Worm (Caenorhabditis elegans) whole organism, young adult: Measurements from ENCODE around the gene C52E2.4.
A peak's percentile ranks its signal among the peaks of the same experiment; 100 is the strongest.

ENCODE experiments used
- B0261.1 ChIP-seq: sonication (generic microtip); optimal IDR thresholded peaks from 2 replicates; lab custom pipeline; 2016; ENCODE audit warnings: mild to moderate bottlenecking, missing genetic modification characterization, moderate library complexity, missing compliant biosample characterization
- C17E4.6 ChIP-seq: fragments of 200-800 bp; sonication (Bioruptor generic); IDR thresholded peaks from 2 replicates; pipeline ENCODE4 v1.3.6; 2022; ENCODE audit warnings: missing genetic modification reagents, missing genetic modification characterization, missing compliant biosample characterization
- F23B12.7 ChIP-seq: sonication (generic microtip); optimal IDR thresholded peaks from 2 replicates; lab custom pipeline; 2017; ENCODE audit warnings: missing genetic modification characterization, mild to moderate bottlenecking, missing compliant biosample characterization, antibody characterized with exemption, moderate library complexity; ENCODE audit not compliant: insufficient read depth
- F39B2.1 ChIP-seq: fragments of 200-800 bp; sonication (Bioruptor generic); IDR thresholded peaks from 2 replicates; pipeline ENCODE4 v1.3.6; 2022; ENCODE audit warnings: missing genetic modification reagents, missing genetic modification characterization, missing compliant biosample characterization
- attf-5 ChIP-seq: fragments of 200-800 bp; sonication (Bioruptor generic); optimal IDR thresholded peaks from 2 replicates; lab custom pipeline; 2018; ENCODE audit warnings: mild to moderate bottlenecking, missing genetic modification characterization, missing compliant biosample characterization
- ceh-40 ChIP-seq: fragments of 200-800 bp; sonication (Bioruptor generic); IDR thresholded peaks from 2 replicates; pipeline ENCODE4 v1.3.6; 2022; ENCODE audit warnings: missing genetic modification characterization, missing compliant biosample characterization
- chd-7 ChIP-seq: sonication (generic microtip); optimal IDR thresholded peaks from 2 replicates; lab custom pipeline; 2016; ENCODE audit warnings: mild to moderate bottlenecking, missing genetic modification characterization, moderate library complexity, missing compliant biosample characterization
- dpff-1 ChIP-seq: sonication (generic microtip); optimal IDR thresholded peaks from 2 replicates; lab custom pipeline; 2017; ENCODE audit warnings: mild to moderate bottlenecking, missing genetic modification characterization, missing compliant biosample characterization
- fkh-3 ChIP-seq: sonication (generic microtip); optimal IDR thresholded peaks from 2 replicates; lab custom pipeline; 2016; ENCODE audit warnings: mild to moderate bottlenecking, missing genetic modification characterization, missing compliant biosample characterization
- gei-17 ChIP-seq: fragments of 200-800 bp; sonication (Bioruptor generic); optimal IDR thresholded peaks from 2 replicates; lab custom pipeline; 2018; ENCODE audit warnings: mild to moderate bottlenecking, missing genetic modification characterization, missing compliant biosample characterization
- him-1 ChIP-seq: sonication (generic microtip); optimal IDR thresholded peaks from 2 replicates; lab custom pipeline; 2016; ENCODE audit warnings: missing genotype, missing genetic modification reagents, missing genetic modification characterization, missing compliant biosample characterization
- hmg-1.2 ChIP-seq: fragments of 200-800 bp; sonication (Bioruptor generic); IDR thresholded peaks from 2 replicates; pipeline ENCODE4 v1.3.6; 2022; ENCODE audit warnings: missing genetic modification reagents, missing genetic modification characterization, missing compliant biosample characterization
- hrde-1 ChIP-seq: sonication (generic microtip); optimal IDR thresholded peaks from 2 replicates; lab custom pipeline; 2016; ENCODE audit warnings: missing genetic modification characterization, mild to moderate bottlenecking, missing compliant biosample characterization, moderate library complexity, missing genotype, missing genetic modification reagents, borderline replicate concordance
- lin-26 ChIP-seq: fragments of 200-800 bp; sonication (Bioruptor generic); IDR thresholded peaks from 2 replicates; pipeline ENCODE4 v1.3.6; 2022; ENCODE audit warnings: missing genetic modification reagents, missing genetic modification characterization, missing compliant biosample characterization
- lsy-27 ChIP-seq: sonication (generic microtip); optimal IDR thresholded peaks from 2 replicates; lab custom pipeline; 2017; ENCODE audit warnings: missing genetic modification characterization, mild to moderate bottlenecking, missing compliant biosample characterization, antibody characterized with exemption, missing genotype, borderline replicate concordance; ENCODE audit not compliant: insufficient read depth
- madf-3 ChIP-seq: fragments of 200-800 bp; sonication (Bioruptor generic); IDR thresholded peaks from 2 replicates; pipeline ENCODE4 v1.3.6; 2022; ENCODE audit warnings: missing genetic modification reagents, missing genetic modification characterization, missing compliant biosample characterization
- madf-6 ChIP-seq: fragments of 200-800 bp; sonication (Bioruptor generic); IDR thresholded peaks from 2 replicates; pipeline ENCODE4 v1.3.6; 2022; ENCODE audit warnings: missing genetic modification reagents, missing genetic modification characterization, missing compliant biosample characterization
- mxl-1 ChIP-seq: sonication (generic microtip); optimal IDR thresholded peaks from 2 replicates; lab custom pipeline; 2016; ENCODE audit warnings: missing genetic modification characterization, missing compliant biosample characterization
- nfya-2 ChIP-seq: fragments of 200-800 bp; sonication (Bioruptor generic); IDR thresholded peaks from 2 replicates; pipeline ENCODE4 v1.3.6; 2022; ENCODE audit warnings: missing genetic modification reagents, missing genetic modification characterization, missing compliant biosample characterization
- nfyb-1 ChIP-seq: fragments of 200-800 bp; sonication (Bioruptor generic); IDR thresholded peaks from 2 replicates; pipeline ENCODE4 v1.3.6; 2022; ENCODE audit warnings: missing genetic modification reagents, missing genetic modification characterization, missing compliant biosample characterization
- nhr-80 ChIP-seq: sonication (generic microtip); optimal IDR thresholded peaks from 2 replicates; lab custom pipeline; 2016; ENCODE audit warnings: missing genetic modification characterization, missing compliant biosample characterization
- rcor-1 ChIP-seq: fragments of 200-800 bp; sonication (Bioruptor generic); IDR thresholded peaks from 2 replicates; pipeline ENCODE4 v1.3.6; 2022; ENCODE audit warnings: missing genetic modification reagents, missing genetic modification characterization, missing compliant biosample characterization
- rpc-1 ChIP-seq, 2 experiments: fragments of 150-350 bp in 1 of 2; sonication (generic microtip) in 1 of 2; optimal IDR thresholded peaks; 2 replicates each; lab custom pipeline; 2014 to 2018; ENCODE audit warnings: missing biosample characterization in 1 of 2, missing genetic modification characterization in 1 of 2, missing genetic modification reagents in 1 of 2, missing genotype in 1 of 2
- snpc-4 ChIP-seq, 5 experiments: fragments of 150-350 bp in 1 of 5; sonication (generic microtip) in 4 of 5; optimal IDR thresholded peaks; 2 replicates each; lab custom pipeline; 2014 to 2018; ENCODE audit warnings: missing genetic modification characterization in 5 of 5, missing biosample characterization in 3 of 5, antibody characterized with exemption in 2 of 5, mild to moderate bottlenecking in 2 of 5, missing compliant biosample characterization in 2 of 5, missing genotype in 2 of 5, moderate library complexity in 2 of 5, missing genetic modification reagents in 1 of 5
- somi-1 ChIP-seq: fragments of 200-800 bp; sonication (Bioruptor generic); optimal IDR thresholded peaks from 2 replicates; lab custom pipeline; 2018; ENCODE audit warnings: mild to moderate bottlenecking, missing genetic modification characterization, missing compliant biosample characterization
- tbx-9 ChIP-seq: sonication (generic microtip); optimal IDR thresholded peaks from 2 replicates; lab custom pipeline; 2016; ENCODE audit warnings: borderline replicate concordance, missing genetic modification characterization, inconsistent platforms, missing compliant biosample characterization
- ztf-25 ChIP-seq: fragments of 200-800 bp; sonication (Bioruptor generic); IDR thresholded peaks from 2 replicates; pipeline ENCODE4 v1.3.6; 2022; ENCODE audit warnings: missing genetic modification reagents, missing genetic modification characterization, missing compliant biosample characterization
- ztf-26 ChIP-seq: sonication (generic microtip); optimal IDR thresholded peaks from 2 replicates; lab custom pipeline; 2017; ENCODE audit warnings: missing genetic modification characterization, missing compliant biosample characterization
- ztf-6 ChIP-seq: fragments of 200-800 bp; sonication (Bioruptor generic); IDR thresholded peaks from 2 replicates; pipeline ENCODE4 v1.3.6; 2022; ENCODE audit warnings: missing genetic modification reagents, missing genetic modification characterization, missing compliant biosample characterization

The C52E2.4 gene

DNA sequence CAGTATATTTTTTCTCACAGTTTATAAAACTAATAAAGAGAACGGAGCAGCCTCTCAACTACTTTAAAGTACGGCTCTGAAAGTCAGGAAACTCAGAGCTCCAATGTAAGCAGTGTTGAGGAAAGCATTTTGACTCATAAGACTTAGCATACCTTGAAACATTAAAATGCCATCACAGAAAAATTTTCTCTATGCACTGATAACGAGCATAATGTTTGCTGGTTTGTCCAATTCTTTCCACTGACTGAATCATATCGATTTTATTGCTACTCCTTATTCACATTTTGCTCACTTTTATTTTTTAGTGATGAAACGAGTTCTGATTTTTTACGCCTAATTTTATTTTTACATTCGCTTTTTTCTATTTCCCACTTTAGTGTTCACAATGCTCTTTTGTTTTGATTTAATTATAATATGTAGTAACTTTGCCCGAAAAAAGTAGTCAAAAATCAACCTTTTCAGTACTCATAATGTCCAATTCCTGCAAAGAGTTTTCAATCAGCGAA, 11.0 kb upstream of the C52E2.4 start, which contains the start of gene math-39:
Gene math-39, plus strand, starts transcription at position 456 of the 506 bp plus-strand sequence.
- TF ChIP-seq nhr-80 (tag; lab: Kevin White, UChicago): peak; percentile 24
- no peak for TF ChIP-seq fkh-3 (tag; lab: Kevin White, UChicago)

ce11 chrII:1836204-1836603, 6.7 kb upstream of the C52E2.4 start, which contains the start of gene T08E11.1:
TSS of gene T08E11.1 (plus strand) at chrII:1836504.
- TF ChIP-seq dpff-1 (no peak), lsy-27 (no peak), gei-17 (GFP tag; lab: Kevin White, UChicago) (no peak), hrde-1 (no peak), mxl-1 (tag; lab: Kevin White, UChicago) (no peak)

- no peak for TF ChIP-seq ztf-6 (GFP tag; lab: Robert Waterston, UW)
- no peak for TF ChIP-seq chd-7
- TF ChIP-seq attf-5: no peak
- TF ChIP-seq C17E4.6 (GFP tag; lab: Robert Waterston, UW): no peak
- no peak for TF ChIP-seq rcor-1 (GFP tag; lab: Robert Waterston, UW)
- peak; percentile 58; the same call in 1 of the 2 replicates for TF ChIP-seq nfyb-1
- TF ChIP-seq, all 124 proteins: peak for 1
Measured at ce11 chrII:1844552-1844951, 1.6 kb downstream of the C52E2.4 start.

ce11 chrII:1848109-1848508, 5.2 kb downstream of the C52E2.4 start, which contains the start of gene fbxb-97:
TSS of gene fbxb-97 (minus strand) at chrII:1848161.
- TF ChIP-seq madf-6 (GFP tag; lab: Robert Waterston, UW): peak; percentile 42; the same call in 1 of the 2 replicates
- peak; percentile 20; the same call in 1 of the 2 replicates for TF ChIP-seq hmg-1.2
- TF ChIP-seq him-1 (tag; lab: Kevin White, UChicago): no peak

- TF ChIP-seq madf-3 (GFP tag; lab: Robert Waterston, UW) (no peak), hrde-1 (no peak), tbx-9 (tag; lab: Kevin White, UChicago) (no peak), lin-26 (GFP tag; lab: Robert Waterston, UW) (no peak)
Measured at ce11 chrII:1850299-1850698, 7.4 kb downstream of the C52E2.4 start, which contains the start of gene fbxb-96. TSS of gene fbxb-96 (minus strand) at chrII:1850399.

DNA sequence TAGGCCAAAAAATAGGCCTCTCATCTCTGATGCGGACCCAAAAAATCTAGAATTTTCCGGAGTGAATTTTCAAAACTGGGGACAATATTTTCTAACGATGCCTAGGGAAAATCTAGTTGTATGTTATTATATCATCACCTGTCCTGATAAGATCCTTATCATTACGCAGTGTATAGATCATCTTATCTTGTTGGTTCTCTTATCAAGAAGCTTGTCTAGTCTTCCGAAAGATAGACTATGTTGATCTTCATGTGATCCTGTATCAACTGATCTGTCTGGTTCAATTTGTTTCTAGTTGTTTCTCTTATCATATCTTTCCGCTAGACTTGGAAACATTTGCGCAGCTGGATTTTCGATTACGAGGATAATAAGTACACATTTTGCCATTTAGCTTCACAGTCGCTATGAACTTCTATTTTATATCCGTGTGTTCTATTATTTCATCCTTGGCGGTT, 7.9 kb downstream of the C52E2.4 start, which contains the start of gene C52E2.3:
Gene C52E2.3, plus strand, starts transcription at position 405 of the 455 bp plus-strand sequence.
- TF ChIP-seq ztf-25 (GFP tag; lab: Robert Waterston, UW): no peak
- no peak for TF ChIP-seq ztf-26
- TF ChIP-seq lsy-27: no peak
- no peak for TF ChIP-seq somi-1
- TF ChIP-seq rpc-1 (optimal IDR thresholded peaks at IDR 0.05; lab: Kevin White, UChicago): no peak
- TF ChIP-seq rpc-1 (tag; optimal IDR thresholded peaks at IDR 0.05; lab: Kevin White, UChicago): no peak
- TF ChIP-seq gei-17 (GFP tag; lab: Kevin White, UChicago): no peak
- TF ChIP-seq F39B2.1 (GFP tag; lab: Robert Waterston, UW): no peak
- no peak for TF ChIP-seq nfya-2 (GFP tag; lab: Robert Waterston, UW)
- no peak for TF ChIP-seq B0261.1 (tag; lab: Kevin White, UChicago)
- TF ChIP-seq snpc-4 (GFP tag; optimal IDR thresholded peaks at IDR 0.05; lab: Kevin White, UChicago): no peak
- TF ChIP-seq snpc-4 (tag; optimal IDR thresholded peaks at IDR 0.05; lab: Kevin White, UChicago): no peak
- no peak for TF ChIP-seq F23B12.7 (tag; lab: Kevin White, UChicago)
- no peak for TF ChIP-seq ceh-40 (GFP tag; lab: Robert Waterston, UW)
